Worm (Caenorhabditis elegans): Measurements from ENCODE around the gene cid-1.

ce11 chrIII:5193266-5193665 lies 19.5 kb downstream of the cid-1 start:
- no peak for TF ChIP-seq zag-1 (tag; optimal IDR thresholded peaks at IDR 0.05)
- TF ChIP-seq daf-12 (tag; optimal IDR thresholded peaks at IDR 0.05), result no peak
- TF ChIP-seq ztf-4 (tag; optimal IDR thresholded peaks at IDR 0.05), result no peak
- no peak for TF ChIP-seq snpc-4 (tag; optimal IDR thresholded peaks at IDR 0.05)
- TF ChIP-seq nhr-77 (tag; optimal IDR thresholded peaks at IDR 0.05), result no peak
- TF ChIP-seq R02D3.7 (tag; optimal IDR thresholded peaks at IDR 0.05), result no peak
- no peak for TF ChIP-seq pqm-1 (tag; optimal IDR thresholded peaks at IDR 0.05)
- TF ChIP-seq nhr-25 (tag; optimal IDR thresholded peaks at IDR 0.05), result no peak
- TF ChIP-seq nhr-28 (tag; optimal IDR thresholded peaks at IDR 0.05), result no peak
- TF ChIP-seq jun-1 (tag; optimal IDR thresholded peaks at IDR 0.05), result no peak

Measured in whole organism, L3 larva.